Worm (Caenorhabditis elegans): ENCODE data around the gene R155.3.

The R155.3 gene

DNA sequence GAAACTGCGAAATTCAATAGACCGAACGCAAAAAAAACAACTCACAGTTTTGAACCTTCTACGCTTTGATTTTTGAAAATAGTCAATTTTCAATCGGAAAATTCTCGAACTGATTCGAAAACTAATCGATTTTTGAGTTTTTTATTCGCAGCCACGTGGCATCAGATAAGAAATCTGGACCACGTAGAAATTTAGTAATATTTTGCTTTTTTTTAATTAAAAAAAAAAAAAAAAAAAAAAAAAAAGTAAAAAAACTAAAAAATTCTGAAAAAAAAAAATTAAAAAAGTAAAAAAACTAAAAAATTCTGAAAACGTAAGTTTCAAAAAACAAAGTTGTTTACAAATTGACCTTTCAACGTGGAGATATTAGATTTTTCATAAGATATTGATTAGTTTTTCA is at the start of gene R155.3:
Gene R155.3, minus strand, starts transcription at position 101 of the 400 bp plus-strand sequence.
- TF ChIP-seq sptf-2 (GFP tag; optimal IDR thresholded peaks at IDR 0.05): no peak
- no peak for TF ChIP-seq ztf-28 (GFP tag; IDR thresholded peaks at IDR 0.05)
- no peak for TF ChIP-seq atf-7 (tag; optimal IDR thresholded peaks at IDR 0.05)
- no peak for TF ChIP-seq nfyb-1 (GFP tag; IDR thresholded peaks at IDR 0.05)
- no peak for TF ChIP-seq F22D6.2 (tag; optimal IDR thresholded peaks at IDR 0.05)
- no peak for TF ChIP-seq snpc-3.4 (tag; optimal IDR thresholded peaks at IDR 0.05)
- TF ChIP-seq D2030.7 (GFP tag; IDR thresholded peaks at IDR 0.05): no peak
- no peak for TF ChIP-seq ztf-22 (GFP tag; optimal IDR thresholded peaks at IDR 0.05)
- TF ChIP-seq dpff-1 (tag; optimal IDR thresholded peaks at IDR 0.05): no peak
- no peak for TF ChIP-seq madf-10 (tag; optimal IDR thresholded peaks at IDR 0.05)
- TF ChIP-seq Y53F4B.3 (GFP tag; IDR thresholded peaks at IDR 0.05): no peak
- TF ChIP-seq mes-4 (tag; optimal IDR thresholded peaks at IDR 0.05): no peak

DNA sequence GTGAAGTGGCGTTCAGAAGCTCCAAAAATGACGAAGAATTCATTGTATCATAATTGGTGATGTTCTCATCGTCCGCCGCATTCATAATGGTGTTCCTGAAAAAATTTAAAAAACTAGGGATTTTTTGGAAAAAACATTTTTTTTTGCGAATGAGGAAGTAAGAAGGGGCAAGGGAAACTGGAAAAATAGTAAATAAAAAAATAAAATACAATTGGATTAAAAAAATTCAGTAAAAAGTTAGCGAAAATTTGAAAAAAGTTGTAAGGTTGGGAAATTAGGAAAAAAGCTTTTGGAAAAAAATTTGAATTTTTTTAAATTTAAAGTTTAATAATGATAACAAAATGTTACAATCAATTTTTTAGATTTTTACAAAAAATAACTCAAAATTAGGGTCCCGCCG is 45.0 kb upstream of the R155.3 start, which contains the start of gene ckr-2:
Gene ckr-2, minus strand, starts transcription at position 101 of the 400 bp plus-strand sequence.
- TF ChIP-seq lin-40 (tag; optimal IDR thresholded peaks at IDR 0.05) (no peak), rpc-1 (optimal IDR thresholded peaks at IDR 0.05) (no peak), rpc-1 (tag; optimal IDR thresholded peaks at IDR 0.05) (no peak), nhr-120 (GFP tag; IDR thresholded peaks at IDR 0.05) (no peak), egl-18 (GFP tag; IDR thresholded peaks at IDR 0.05) (no peak), ztf-22 (GFP tag; optimal IDR thresholded peaks at IDR 0.05) (no peak), hmg-20 (GFP tag; IDR thresholded peaks at IDR 0.05) (no peak), xnd-1 (tag; optimal IDR thresholded peaks at IDR 0.05) (no peak), K11D2.4 (GFP tag; IDR thresholded peaks at IDR 0.05) (no peak), lin-35 (GFP tag; optimal IDR thresholded peaks at IDR 0.05) (no peak)

DNA sequence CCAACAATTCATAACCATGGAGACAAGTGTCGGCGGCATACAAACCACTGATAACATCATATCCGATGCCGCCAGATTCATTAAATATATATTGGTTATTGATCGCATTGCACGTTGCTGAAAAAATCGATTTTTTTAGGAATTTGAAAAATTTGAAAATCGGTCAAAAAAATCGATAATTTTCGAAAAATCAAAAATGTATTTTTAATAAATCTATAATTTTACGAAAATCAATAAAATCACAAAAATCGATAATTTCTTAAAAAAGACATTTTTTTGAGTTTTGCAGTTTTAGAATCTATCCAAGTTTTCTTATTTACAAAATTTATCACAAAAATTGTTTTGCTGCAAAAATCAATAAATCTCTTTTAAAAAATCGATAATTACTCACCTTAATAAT is 39.0 kb upstream of the R155.3 start:
- TF ChIP-seq lin-40 (tag; optimal IDR thresholded peaks at IDR 0.05) (no peak), nfyb-1 (GFP tag; IDR thresholded peaks at IDR 0.05) (no peak), ceh-100 (GFP tag; IDR thresholded peaks at IDR 0.05) (no peak), snpc-1.3 (tag; optimal IDR thresholded peaks at IDR 0.05; ENCODE audit: insufficient read depth) (no peak)

DNA sequence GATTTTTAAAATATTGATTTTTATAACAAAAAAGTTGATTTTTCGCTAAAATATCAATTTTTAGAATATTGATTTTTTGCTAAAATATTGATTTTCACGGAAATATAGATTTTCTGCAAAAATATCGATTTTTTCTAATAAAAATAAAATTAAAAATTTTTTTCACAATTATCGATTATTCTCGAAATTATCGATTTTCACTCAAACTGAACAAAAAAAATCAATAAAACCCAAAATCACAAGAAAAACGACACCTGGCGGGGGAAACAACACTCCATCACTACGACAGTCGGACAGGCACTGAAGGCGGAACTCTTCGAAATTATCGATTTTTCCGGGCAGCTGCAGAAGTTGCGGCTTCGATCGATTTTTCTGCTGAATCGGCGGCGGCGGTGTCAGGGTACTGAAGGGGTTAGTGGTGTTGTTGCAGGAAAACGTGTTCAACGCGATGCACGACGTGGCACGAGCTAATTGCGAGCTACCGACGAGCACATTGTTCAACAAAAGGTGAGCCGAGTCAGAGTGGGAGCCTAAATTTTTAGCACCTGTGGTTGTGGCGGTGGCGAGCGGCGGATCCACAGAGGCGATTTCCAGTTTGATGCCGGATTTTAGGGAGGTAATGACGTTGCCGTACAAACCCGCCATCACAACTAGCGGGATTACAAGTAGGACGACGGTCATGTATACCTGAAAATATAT is 36.8 kb upstream of the R155.3 start:
- TF ChIP-seq mel-28 (tag; optimal IDR thresholded peaks at IDR 0.05; ENCODE audit: borderline replicate concordance) (no peak), aptf-3 (GFP tag; IDR thresholded peaks at IDR 0.05) (0 out of 2 replicates have a peak, but pooled peaks have one; percentile 23)

DNA sequence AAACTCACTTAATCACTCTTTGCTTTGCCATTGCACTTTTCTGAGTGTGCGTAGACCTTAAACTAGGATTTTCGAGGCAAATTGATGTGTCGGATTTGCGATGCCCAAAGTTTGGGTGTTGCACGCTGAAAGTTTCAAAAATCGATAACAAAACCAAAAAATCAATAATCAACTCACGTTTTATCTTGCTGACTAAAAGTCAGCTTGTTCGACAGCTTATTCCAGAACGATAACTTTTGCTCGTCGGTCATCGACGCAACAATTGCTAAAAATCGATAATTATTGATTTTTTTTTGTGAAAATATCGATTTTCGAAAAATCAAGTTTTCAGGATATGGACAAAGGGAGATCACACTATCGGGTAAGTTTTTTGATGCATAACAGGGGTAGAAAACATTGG is 36.0 kb upstream of the R155.3 start:
- TF ChIP-seq F23B12.7 (tag; optimal IDR thresholded peaks at IDR 0.05; ENCODE audit: insufficient read depth): no peak
- no peak for TF ChIP-seq attf-5 (GFP tag; optimal IDR thresholded peaks at IDR 0.05)
- TF ChIP-seq akir-1 (GFP tag; optimal IDR thresholded peaks at IDR 0.05): no peak
- TF ChIP-seq B0336.3 (GFP tag; IDR thresholded peaks at IDR 0.05): no peak
- TF ChIP-seq somi-1 (GFP tag; optimal IDR thresholded peaks at IDR 0.05): no peak
- no peak for TF ChIP-seq gei-17 (GFP tag; optimal IDR thresholded peaks at IDR 0.05)
- TF ChIP-seq mel-28 (tag; optimal IDR thresholded peaks at IDR 0.05; ENCODE audit: borderline replicate concordance): no peak
- no peak for TF ChIP-seq attf-6 (GFP tag; IDR thresholded peaks at IDR 0.05)
- TF ChIP-seq snpc-1.1 (tag; optimal IDR thresholded peaks at IDR 0.05; ENCODE audit: insufficient read depth): no peak
- TF ChIP-seq rcor-1 (GFP tag; IDR thresholded peaks at IDR 0.05): no peak
- TF ChIP-seq tlf-1 (GFP tag; optimal IDR thresholded peaks at IDR 0.05): no peak
- TF ChIP-seq unc-62 (GFP tag; optimal IDR thresholded peaks at IDR 0.05): no peak
- TF ChIP-seq die-1 (tag; optimal IDR thresholded peaks at IDR 0.05): no peak
- TF ChIP-seq sdz-38 (tag; optimal IDR thresholded peaks at IDR 0.05): no peak
- TF ChIP-seq ceh-40 (GFP tag; IDR thresholded peaks at IDR 0.05): no peak

Data from whole organism, young adult.